Fruit fly (Drosophila melanogaster) whole organism, embryonic: ENCODE data around the gene Cyp28d2.

Experiments
- CG13624 ChIP-seq: fragments of 200-800 bp; sonication (Bioruptor generic); optimal IDR thresholded peaks from 2 replicates; lab custom pipeline; 2016; ENCODE audit warnings: missing biosample characterization, missing genetic modification characterization
- CG6175 ChIP-seq: fragments of 200-800 bp; sonication (Bioruptor generic); IDR thresholded peaks from 3 replicates; pipeline ENCODE4 v1.3.6; 2022; ENCODE audit warnings: missing biosample characterization, missing genetic modification characterization
- CG6654 ChIP-seq: fragments of 200-800 bp; sonication (Bioruptor generic); optimal IDR thresholded peaks from 2 replicates; lab custom pipeline; 2017; ENCODE audit warnings: missing biosample characterization, mild to moderate bottlenecking, missing genetic modification characterization
- CG7556 ChIP-seq: fragments of 200-800 bp; sonication (Bioruptor generic); optimal IDR thresholded peaks from 2 replicates; lab custom pipeline; 2017; ENCODE audit warnings: missing biosample characterization, mild to moderate bottlenecking, missing genetic modification characterization
- CG9437 ChIP-seq: fragments of 200-800 bp; sonication (Bioruptor generic); optimal IDR thresholded peaks from 2 replicates; lab custom pipeline; 2018; ENCODE audit warnings: missing biosample characterization, mild to moderate bottlenecking, missing genetic modification characterization
- Kr ChIP-seq: fragments of 200-800 bp; sonication (Bioruptor generic); optimal IDR thresholded peaks from 2 replicates; lab custom pipeline; 2017; ENCODE audit warnings: missing biosample characterization, mild to moderate bottlenecking, missing genetic modification characterization
- Lhr ChIP-seq: fragments of 200-800 bp; sonication (Bioruptor generic); optimal IDR thresholded peaks from 3 replicates; lab custom pipeline; 2017; ENCODE audit warnings: mild to moderate bottlenecking, missing biosample characterization, missing genetic modification reagents, missing genetic modification characterization
- Pdp1 ChIP-seq, 2 experiments: fragments of 200-800 bp; sonication (Bioruptor generic); optimal IDR thresholded peaks; 3 replicates each; lab custom pipeline; 2016; ENCODE audit warnings: missing biosample characterization in 2 of 2, missing genetic modification characterization in 2 of 2, mild to moderate bottlenecking in 1 of 2, moderate library complexity in 1 of 2
- fru ChIP-seq: fragments of >200 bp; optimal IDR thresholded peaks from 2 replicates; lab custom pipeline; 2017
- gem ChIP-seq: fragments of 200-800 bp; sonication (Bioruptor generic); optimal IDR thresholded peaks from 2 replicates; lab custom pipeline; 2019; ENCODE audit warnings: missing biosample characterization, mild to moderate bottlenecking, missing genetic modification characterization, moderate library complexity
- nerfin-2 ChIP-seq: fragments of 200-800 bp; sonication (Bioruptor generic); IDR thresholded peaks from 2 replicates; pipeline ENCODE4 v1.3.6; 2022; ENCODE audit warnings: missing biosample characterization, missing genetic modification characterization; ENCODE audit not compliant: partially characterized antibody
- peb ChIP-seq: fragments of 200-800 bp; sonication (Bioruptor generic); IDR thresholded peaks from 2 replicates; pipeline ENCODE4 v1.3.6; 2022; ENCODE audit warnings: missing biosample characterization, missing genetic modification characterization
- scrt ChIP-seq: fragments of 200-800 bp; sonication (Bioruptor generic); optimal IDR thresholded peaks from 2 replicates; lab custom pipeline; 2018; ENCODE audit warnings: missing biosample characterization, mild to moderate bottlenecking, missing genetic modification characterization, moderate library complexity

- no peak for TF ChIP-seq CG9437 (GFP tag; lab: Kevin White, UChicago)
- TF ChIP-seq nerfin-2 (GFP tag; lab: Robert Waterston, UW), result no peak
- no peak for TF ChIP-seq Kr (GFP tag; lab: Kevin White, UChicago)
- TF ChIP-seq CG6175, result no peak
- no peak for TF ChIP-seq fru
- TF ChIP-seq gem (tag; lab: Kevin White, UChicago), result no peak
- no peak for TF ChIP-seq peb (GFP tag; lab: Robert Waterston, UW)
- TF ChIP-seq scrt, result no peak
- TF ChIP-seq Pdp1 (GFP tag; optimal IDR thresholded peaks at IDR 0.05; lab: Kevin White, UChicago), result no peak
- no peak for TF ChIP-seq CG6654 (GFP tag; lab: Kevin White, UChicago)
- TF ChIP-seq CG7556 (GFP tag; lab: Kevin White, UChicago), result no peak
- no peak for TF ChIP-seq Lhr (GFP tag; lab: Kevin White, UChicago)
- TF ChIP-seq CG13624 (GFP tag; lab: Kevin White, UChicago), result no peak
Measured at dm6 chr2L:5248582-5248981, 41.5 kb downstream of the Cyp28d2 start.
